Worm (Caenorhabditis elegans) whole organism, early embryonic: ENCODE measurements around the gene dhs-31.
A peak's percentile ranks its signal among the peaks of the same experiment; 100 is the strongest.

Experiments used
- aly-1 ChIP-seq: sonication (generic microtip); optimal IDR thresholded peaks from 2 replicates; lab custom pipeline; 2016; ENCODE audit warnings: missing genetic modification characterization, missing compliant biosample characterization
- ama-1 ChIP-seq: fragments of 150-350 bp; optimal IDR thresholded peaks from 2 replicates; lab custom pipeline; 2014
- flt-1 ChIP-seq: fragments of 200-800 bp; sonication (Bioruptor generic); IDR thresholded peaks from 2 replicates; pipeline ENCODE4 v1.3.6; 2022; ENCODE audit warnings: missing genetic modification characterization, missing compliant biosample characterization
- hmg-4 ChIP-seq: fragments of 200-800 bp; sonication (Bioruptor generic); optimal IDR thresholded peaks from 2 replicates; lab custom pipeline; 2018; ENCODE audit warnings: mild to moderate bottlenecking, missing genetic modification characterization, missing compliant biosample characterization

dhs-31 gene

ce11 chrIV:9994895-9995394 lies 45.8 kb downstream of the dhs-31 start, which contains the start of gene uba-1:
Gene uba-1 (minus strand): TSS chrIV:9994945.
- TF ChIP-seq flt-1 (GFP tag; lab: Robert Waterston, UW) (no peak), ama-1 (lab: Kevin White, UChicago) (peak; percentile 61)

ce11 chrIV:9993403-9994132 lies 47.1 kb downstream of the dhs-31 start:
- TF ChIP-seq hmg-4 (GFP tag; lab: Kevin White, UChicago): no peak
- no peak for TF ChIP-seq ama-1 (lab: Kevin White, UChicago)
- TF ChIP-seq aly-1 (tag; lab: Kevin White, UChicago): no peak
